Worm (Caenorhabditis elegans): ENCODE results near the gene K07C11.7.

ce11 chrV:8235331-8235730, 21.6 kb upstream of the K07C11.7 start:
- no peak for TF ChIP-seq ama-1 (optimal IDR thresholded peaks at IDR 0.05)
- TF ChIP-seq tbx-2 (tag; optimal IDR thresholded peaks at IDR 0.05), result no peak
- no peak for TF ChIP-seq hlh-6 (tag; optimal IDR thresholded peaks at IDR 0.05)
- TF ChIP-seq sdc-2 (tag; optimal IDR thresholded peaks at IDR 0.05), result peak; percentile 3
- TF ChIP-seq pag-3 (tag; optimal IDR thresholded peaks at IDR 0.05; ENCODE audit: borderline replicate concordance), result no peak
- TF ChIP-seq syd-9 (tag; optimal IDR thresholded peaks at IDR 0.05), result no peak
- TF ChIP-seq dmd-4 (tag; optimal IDR thresholded peaks at IDR 0.05; ENCODE audit: borderline replicate concordance), result no peak
- TF ChIP-seq fkh-10 (GFP tag; optimal IDR thresholded peaks at IDR 0.05), result no peak
- peak; percentile 16 for TF ChIP-seq ceh-6 (GFP tag; optimal IDR thresholded peaks at IDR 0.05)
- no peak for TF ChIP-seq nfya-1 (tag; optimal IDR thresholded peaks at IDR 0.05)
- no peak for TF ChIP-seq pha-4 (tag; optimal IDR thresholded peaks at IDR 0.05)
- TF ChIP-seq rnt-1 (tag; optimal IDR thresholded peaks at IDR 0.05), result no peak
- TF ChIP-seq zip-5 (tag; optimal IDR thresholded peaks at IDR 0.05), result no peak
- no peak for TF ChIP-seq pqm-1 (tag; optimal IDR thresholded peaks at IDR 0.05)
